Fruit fly (Drosophila melanogaster) whole organism, adult: ENCODE results near the gene PolA2.

ENCODE experiments used
- CG11617 ChIP-seq: fragments of 200-800 bp; sonication (Bioruptor generic); optimal IDR thresholded peaks from 2 replicates; lab custom pipeline; 2017; ENCODE audit warnings: mild to moderate bottlenecking, missing biosample characterization, missing genetic modification reagents, missing genetic modification characterization
- CG7045 ChIP-seq: fragments of 200-800 bp; sonication (Bioruptor generic); optimal IDR thresholded peaks from 2 replicates; lab custom pipeline; 2017; ENCODE audit warnings: missing biosample characterization, mild to moderate bottlenecking, missing genetic modification characterization
- Clk ChIP-seq: fragments of 200-800 bp; sonication (Bioruptor generic); optimal IDR thresholded peaks from 2 replicates; lab custom pipeline; 2017; ENCODE audit warnings: missing biosample characterization, missing genetic modification characterization
- Hr96 ChIP-seq: fragments of 200-800 bp; sonication (Bioruptor generic); optimal IDR thresholded peaks from 2 replicates; lab custom pipeline; 2016; ENCODE audit warnings: missing biosample characterization, missing genetic modification characterization
- cic ChIP-seq: fragments of 200-800 bp; sonication (Bioruptor generic); optimal IDR thresholded peaks from 2 replicates; lab custom pipeline; 2017; ENCODE audit warnings: missing biosample characterization, mild to moderate bottlenecking, missing genetic modification characterization, moderate library complexity
- kay ChIP-seq: fragments of 200-800 bp; sonication (Bioruptor generic); peaks from one replicate; lab custom pipeline; 2016; ENCODE audit warnings: missing biosample characterization, missing genetic modification characterization, borderline replicate concordance
- ovo ChIP-seq: fragments of 200-800 bp; sonication (Bioruptor generic); optimal IDR thresholded peaks from 2 replicates; lab custom pipeline; 2016; ENCODE audit warnings: missing biosample characterization, missing genetic modification characterization
- tj ChIP-seq: fragments of 200-800 bp; sonication (Bioruptor generic); optimal IDR thresholded peaks from 3 replicates; lab custom pipeline; 2017; ENCODE audit warnings: missing biosample characterization, mild to moderate bottlenecking, missing genetic modification characterization, moderate library complexity
- toe ChIP-seq: fragments of 200-800 bp; sonication (Bioruptor generic); optimal IDR thresholded peaks from 2 replicates; lab custom pipeline; 2016; ENCODE audit warnings: missing biosample characterization, missing genetic modification characterization

DNA sequence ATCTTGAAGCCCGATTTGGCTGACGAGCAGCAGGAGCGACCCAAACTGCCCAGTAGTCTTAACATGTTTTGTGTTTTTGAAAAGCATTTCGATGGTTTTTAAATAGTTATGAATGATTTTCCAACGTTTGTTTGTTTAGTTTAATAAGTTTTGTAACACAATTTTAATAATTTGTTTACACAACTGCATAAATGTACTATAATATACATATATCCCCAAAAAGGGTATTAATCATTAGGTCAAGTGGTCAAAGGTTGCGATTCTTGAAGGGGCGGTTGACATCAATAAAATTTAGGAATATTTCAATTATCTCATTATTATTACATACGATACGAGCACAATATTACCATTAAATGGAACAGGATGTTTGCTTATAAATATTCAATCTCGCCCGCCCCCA, 9.6 kb upstream of the PolA2 start, which contains the start of gene CG42814:
- TF ChIP-seq tj (GFP tag; lab: Kevin White, UChicago) (no peak), toe (no peak), Clk (GFP tag; lab: Kevin White, UChicago) (no peak), CG11617 (GFP tag; lab: Kevin White, UChicago) (no peak), kay (GFP tag; lab: Kevin White, UChicago) (no peak), Hr96 (no peak), ovo (GFP tag; lab: Kevin White, UChicago) (no peak), cic (GFP tag; lab: Kevin White, UChicago) (no peak), CG7045 (no peak)
